Worm (Caenorhabditis elegans): ENCODE measurements around the gene arrd-11.

DNA sequence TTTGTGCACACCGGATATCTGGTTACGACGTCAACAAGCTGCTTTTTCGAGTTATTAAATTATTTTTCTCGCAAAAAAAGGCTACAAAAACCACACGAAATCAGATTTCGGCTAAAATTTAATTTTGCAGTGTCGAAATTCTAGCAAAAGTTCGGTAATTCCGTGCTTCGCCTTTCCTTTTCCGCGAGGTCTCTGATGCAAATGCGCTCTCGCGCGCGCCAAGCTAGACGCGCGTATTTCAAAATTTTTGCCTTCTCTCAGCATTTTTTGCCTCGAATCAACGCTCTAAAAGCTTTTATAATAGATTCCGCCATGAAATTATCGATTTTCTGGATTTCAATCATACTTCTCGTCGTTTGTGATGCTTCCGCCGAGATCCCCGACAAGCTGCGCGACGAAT lies 40.5 kb upstream of the arrd-11 start, which contains the start of gene Y54G9A.5:
- TF ChIP-seq snpc-4 (tag; optimal IDR thresholded peaks at IDR 0.05) (no peak), fkh-10 (GFP tag; optimal IDR thresholded peaks at IDR 0.05) (no peak), ceh-82 (tag; optimal IDR thresholded peaks at IDR 0.05) (no peak), vab-15 (tag; optimal IDR thresholded peaks at IDR 0.05) (no peak), tbx-2 (tag; optimal IDR thresholded peaks at IDR 0.05) (no peak), ztf-11 (tag; optimal IDR thresholded peaks at IDR 0.05) (no peak), lin-39 (tag; optimal IDR thresholded peaks at IDR 0.05) (no peak), sox-4 (tag; optimal IDR thresholded peaks at IDR 0.05) (no peak), egl-13 (tag; optimal IDR thresholded peaks at IDR 0.05) (no peak), egl-27 (tag; optimal IDR thresholded peaks at IDR 0.05) (no peak)

Data from whole organism, L1 larva.